Worm (Caenorhabditis elegans): Measurements from ENCODE around the gene ZK1321.1.
A peak's percentile ranks its signal among the peaks of the same experiment; 100 is the strongest.

Gene ZK1321.1

ce11 chrII:9746069-9746468, 7.8 kb upstream of the ZK1321.1 start, which contains the start of the genes Y53C12B.1 and nos-3 (continued):
- TF ChIP-seq ztf-4 (tag; optimal IDR thresholded peaks at IDR 0.05) (no peak), nhr-25 (tag; optimal IDR thresholded peaks at IDR 0.05) (peak; percentile 88), fkh-10 (GFP tag; optimal IDR thresholded peaks at IDR 0.05) (peak; percentile 12), unc-39 (tag; optimal IDR thresholded peaks at IDR 0.05) (no peak), snpc-4 (tag; optimal IDR thresholded peaks at IDR 0.05) (peak; percentile 66)

ce11 chrII:9752278-9752677, 1.6 kb upstream of the ZK1321.1 start:
- peak; percentile 71 for TF ChIP-seq nhr-23 (tag; optimal IDR thresholded peaks at IDR 0.05)
- no peak for TF ChIP-seq jun-1 (tag; optimal IDR thresholded peaks at IDR 0.05)
- no peak for TF ChIP-seq aly-2 (tag; optimal IDR thresholded peaks at IDR 0.05)
- peak; percentile 81 for TF ChIP-seq nhr-43 (tag; optimal IDR thresholded peaks at IDR 0.05; ENCODE audit: poor library complexity, severe bottlenecking)

ce11 chrII:9753056-9753455, 774 bp upstream of the ZK1321.1 start, which contains the start of gene Y53C12B.7:
Gene Y53C12B.7 (minus strand): TSS chrII:9753218.
- TF ChIP-seq elt-1 (tag; optimal IDR thresholded peaks at IDR 0.05) (no peak), nhr-237 (tag; optimal IDR thresholded peaks at IDR 0.05) (no peak), ceh-28 (tag; optimal IDR thresholded peaks at IDR 0.05) (no peak), nhr-11 (tag; optimal IDR thresholded peaks at IDR 0.05) (no peak), unc-39 (tag; optimal IDR thresholded peaks at IDR 0.05) (no peak), ZK546.5 (tag; optimal IDR thresholded peaks at IDR 0.05) (no peak), lsy-12 (tag; optimal IDR thresholded peaks at IDR 0.05) (no peak), sea-2 (GFP tag; optimal IDR thresholded peaks at IDR 0.05) (no peak), mdl-1 (tag; optimal IDR thresholded peaks at IDR 0.05) (no peak), ztf-4 (tag; optimal IDR thresholded peaks at IDR 0.05) (no peak), nhr-28 (tag; optimal IDR thresholded peaks at IDR 0.05) (no peak), nfya-1 (tag; optimal IDR thresholded peaks at IDR 0.05; ENCODE audit: insufficient read depth) (no peak), eor-1 (tag; optimal IDR thresholded peaks at IDR 0.05) (no peak), nhr-25 (tag; optimal IDR thresholded peaks at IDR 0.05) (no peak), ztf-11 (tag; optimal IDR thresholded peaks at IDR 0.05) (no peak), egl-27 (tag; optimal IDR thresholded peaks at IDR 0.05) (no peak), egl-5 (tag; optimal IDR thresholded peaks at IDR 0.05) (no peak), nhr-77 (tag; optimal IDR thresholded peaks at IDR 0.05) (no peak), zag-1 (tag; optimal IDR thresholded peaks at IDR 0.05) (no peak)

ce11 chrII:9755425-9755824, 1.6 kb downstream of the ZK1321.1 start:
- TF ChIP-seq fkh-10 (GFP tag; optimal IDR thresholded peaks at IDR 0.05) (peak; percentile 45), nhr-67 (tag; optimal IDR thresholded peaks at IDR 0.05) (no peak), egl-27 (tag; optimal IDR thresholded peaks at IDR 0.05) (no peak), lin-15B (tag; optimal IDR thresholded peaks at IDR 0.05) (no peak)

ce11 chrII:9757651-9758282, 3.9 kb downstream of the ZK1321.1 start, which contains the start of gene shk-1:
Gene shk-1 (plus strand): TSS chrII:9758232.
- TF ChIP-seq egl-27 (tag; optimal IDR thresholded peaks at IDR 0.05) (no peak), lin-15B (tag; optimal IDR thresholded peaks at IDR 0.05) (no peak), nhr-237 (tag; optimal IDR thresholded peaks at IDR 0.05) (no peak), aly-2 (tag; optimal IDR thresholded peaks at IDR 0.05) (no peak), nfya-1 (tag; optimal IDR thresholded peaks at IDR 0.05; ENCODE audit: insufficient read depth) (peak; percentile 31), nhr-11 (tag; optimal IDR thresholded peaks at IDR 0.05) (peak; percentile 40), elt-2 (tag; optimal IDR thresholded peaks at IDR 0.05) (no peak), fkh-2 (tag; optimal IDR thresholded peaks at IDR 0.05) (no peak), ztf-11 (tag; optimal IDR thresholded peaks at IDR 0.05) (no peak)

ce11 chrII:9759382-9759781, 5.6 kb downstream of the ZK1321.1 start:
- TF ChIP-seq nhr-237 (tag; optimal IDR thresholded peaks at IDR 0.05), result no peak
- peak; percentile 60 for TF ChIP-seq nhr-11 (tag; optimal IDR thresholded peaks at IDR 0.05)
- peak; percentile 26 for TF ChIP-seq nfya-1 (tag; optimal IDR thresholded peaks at IDR 0.05; ENCODE audit: insufficient read depth)
- no peak for TF ChIP-seq nhr-43 (tag; optimal IDR thresholded peaks at IDR 0.05; ENCODE audit: poor library complexity, severe bottlenecking)
